Fruit fly (Drosophila melanogaster): ENCODE results near the gene Neto.

Neto gene

dm6 chrX:13444687-13445086, 1.0 kb upstream of the Neto start:
- no peak for TF ChIP-seq CG17801 (GFP tag; optimal IDR thresholded peaks at IDR 0.05; ENCODE audit: partially characterized antibody)

dm6 chrX:13447438-13447837, 1.7 kb downstream of the Neto start:
- TF ChIP-seq CG17801 (GFP tag; optimal IDR thresholded peaks at IDR 0.05; ENCODE audit: partially characterized antibody): no peak

dm6 chrX:13450754-13451153, 5.1 kb downstream of the Neto start:
- no peak for TF ChIP-seq CG17801 (GFP tag; optimal IDR thresholded peaks at IDR 0.05; ENCODE audit: partially characterized antibody)

dm6 chrX:13457563-13457962, 11.9 kb downstream of the Neto start, which contains the start of gene CG34324:
Gene CG34324 (minus strand): TSS chrX:13457663.
- no peak for TF ChIP-seq CG17801 (GFP tag; optimal IDR thresholded peaks at IDR 0.05; ENCODE audit: partially characterized antibody)

DNA sequence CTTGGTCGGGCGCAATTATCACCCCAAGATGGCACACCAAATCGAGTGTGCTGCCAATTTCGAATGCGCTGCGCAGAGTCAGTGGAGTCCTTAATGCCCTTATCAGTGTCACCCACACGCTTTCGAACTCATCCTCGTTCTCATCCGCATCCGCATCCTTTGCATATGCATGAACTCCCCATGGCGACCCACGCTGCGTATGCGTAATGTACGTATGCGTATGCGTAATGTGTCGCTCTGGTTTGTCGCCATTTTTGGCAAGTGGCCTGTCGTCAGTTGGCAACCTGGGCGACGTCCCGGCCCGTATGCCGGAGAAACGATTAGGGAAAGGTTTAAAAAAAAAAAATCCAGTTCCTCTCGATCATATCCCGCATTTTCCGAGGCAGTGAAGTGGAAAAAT, 33.3 kb downstream of the Neto start:
- no peak for TF ChIP-seq CG17801 (GFP tag; optimal IDR thresholded peaks at IDR 0.05; ENCODE audit: partially characterized antibody)

dm6 chrX:13527706-13528105, 82.0 kb downstream of the Neto start, which contains the start of gene CG15754:
Gene CG15754 (plus strand): TSS chrX:13528006.
- TF ChIP-seq CG17801 (GFP tag; optimal IDR thresholded peaks at IDR 0.05; ENCODE audit: partially characterized antibody): no peak

DNA sequence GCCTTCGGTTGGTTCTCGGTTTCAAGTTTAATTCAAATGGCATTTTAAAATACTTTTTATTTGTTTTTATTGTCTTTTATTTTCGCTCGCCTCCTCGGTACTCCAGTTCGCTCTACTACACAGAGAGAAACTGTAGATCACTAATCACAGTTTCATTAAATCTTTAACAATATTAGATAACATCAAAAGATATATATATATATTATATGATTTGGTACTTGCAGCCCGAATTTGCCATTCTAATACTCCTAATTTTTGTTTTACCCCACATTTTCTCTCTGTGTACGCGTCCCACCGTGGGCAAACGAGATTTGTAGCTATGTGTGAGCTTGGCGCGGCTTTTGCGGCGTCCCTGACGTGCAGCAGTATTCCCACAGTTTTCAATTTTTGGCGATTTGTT, 84.0 kb downstream of the Neto start:
- no peak for TF ChIP-seq CG17801 (GFP tag; optimal IDR thresholded peaks at IDR 0.05; ENCODE audit: partially characterized antibody)

DNA sequence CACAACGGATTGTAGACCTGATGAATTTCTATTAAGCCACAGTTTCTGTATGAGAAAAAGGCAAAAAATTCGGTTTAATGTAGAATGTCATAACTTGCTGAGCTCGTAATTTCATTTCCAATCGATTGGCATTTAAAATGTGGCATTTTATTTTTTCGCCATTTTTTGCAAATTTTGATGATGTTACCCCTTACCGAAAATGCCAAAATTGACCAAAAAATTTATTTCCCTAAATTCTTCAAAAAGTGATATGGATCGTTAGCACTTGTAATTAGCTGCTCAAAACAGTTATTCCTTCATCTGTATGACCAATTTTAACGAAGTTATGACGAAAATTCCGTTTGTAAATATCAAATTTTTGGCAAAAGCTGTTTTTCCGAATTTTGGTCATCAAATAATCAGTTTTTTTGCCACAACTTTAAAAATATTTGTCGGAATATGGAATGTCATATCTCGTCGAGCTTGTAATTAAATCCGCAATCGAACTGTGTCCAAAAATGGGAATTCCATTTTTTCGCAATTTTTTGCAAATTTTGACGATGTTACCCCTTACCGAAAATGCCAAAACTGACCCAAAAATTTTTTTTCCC, 84.6 kb downstream of the Neto start, which contains the start of gene CG44428:
CG44428 (minus strand) TSS at position 51 of the 590 bp plus-strand sequence.
- TF ChIP-seq CG17801 (GFP tag; optimal IDR thresholded peaks at IDR 0.05; ENCODE audit: partially characterized antibody): no peak

DNA sequence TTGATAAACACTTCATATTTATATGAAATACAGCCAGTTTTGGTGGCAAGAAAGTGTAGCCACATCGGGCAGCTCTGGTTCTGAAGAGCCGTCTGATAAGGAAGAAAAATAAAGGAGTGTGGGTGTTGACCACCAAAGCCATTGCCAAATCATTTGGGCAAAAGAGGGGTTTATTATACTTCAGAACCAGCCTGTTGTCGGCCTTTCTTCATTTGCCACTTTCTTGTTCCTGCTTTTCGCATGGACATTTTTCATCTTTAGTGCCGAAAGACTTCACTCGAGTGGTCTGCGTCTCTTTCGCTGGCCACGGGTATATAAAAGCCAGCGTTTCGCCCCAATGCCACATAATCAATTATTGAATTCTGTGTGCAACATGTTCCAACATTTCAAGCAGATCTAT, 88.4 kb downstream of the Neto start, which contains the start of gene CG15756:
CG15756 (plus strand) TSS at position 301 of the 400 bp plus-strand sequence.
- no peak for TF ChIP-seq CG17801 (GFP tag; optimal IDR thresholded peaks at IDR 0.05; ENCODE audit: partially characterized antibody)

DNA sequence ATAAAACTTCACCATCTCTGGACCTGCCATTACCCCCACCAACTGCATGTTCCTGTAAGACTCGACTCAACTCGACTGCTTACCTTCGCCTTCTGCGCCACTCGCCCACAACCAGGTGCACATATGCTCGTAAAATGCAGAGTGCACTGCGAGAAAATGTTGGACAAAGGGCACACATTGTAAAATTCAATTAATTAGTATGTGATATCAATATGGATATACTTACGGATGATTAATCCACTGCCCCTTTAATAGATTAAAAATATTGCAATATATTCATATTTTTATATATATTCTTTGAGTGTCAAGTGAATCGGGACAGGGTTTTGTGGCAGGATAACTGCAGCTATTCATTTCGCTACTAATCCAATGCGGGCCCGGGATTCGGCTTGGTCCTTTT, 91.1 kb downstream of the Neto start:
- no peak for TF ChIP-seq CG17801 (GFP tag; optimal IDR thresholded peaks at IDR 0.05; ENCODE audit: partially characterized antibody)

- TF ChIP-seq CG17801 (GFP tag; optimal IDR thresholded peaks at IDR 0.05; ENCODE audit: partially characterized antibody): no peak
Measured at dm6 chrX:13539448-13539847, 93.7 kb downstream of the Neto start.

DNA sequence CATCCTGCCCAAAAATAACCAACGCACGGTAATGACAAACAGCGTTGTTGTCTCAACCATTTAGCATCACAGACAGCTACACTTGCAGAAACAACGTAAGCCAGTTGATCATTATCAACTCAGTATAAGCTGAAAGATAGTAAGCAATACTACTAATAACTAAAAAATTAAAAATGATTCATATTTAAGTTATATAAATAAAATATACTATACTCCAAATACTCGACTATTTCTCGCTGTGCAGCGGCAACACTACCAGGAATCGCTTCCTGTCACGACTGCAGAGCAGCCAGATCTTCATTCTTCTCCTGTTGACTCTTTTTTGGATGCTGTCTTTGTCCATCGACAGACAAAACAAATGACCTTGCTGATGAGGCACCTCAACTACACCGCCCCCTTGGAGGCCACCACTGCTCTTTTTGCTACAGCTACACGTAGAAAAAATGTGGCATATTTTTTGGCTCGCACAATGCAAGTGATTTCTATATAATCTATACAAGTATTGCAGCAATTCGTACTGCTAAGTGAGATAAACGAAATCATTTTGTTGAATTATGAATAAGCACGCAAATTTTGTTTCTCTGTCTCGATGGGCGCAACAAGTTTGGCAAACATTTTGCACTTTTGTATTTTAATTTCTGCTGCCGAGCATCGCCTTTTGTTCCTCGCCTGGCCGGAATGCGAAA, 95.4 kb downstream of the Neto start:
- no peak for TF ChIP-seq CG17801 (GFP tag; optimal IDR thresholded peaks at IDR 0.05; ENCODE audit: partially characterized antibody)

DNA sequence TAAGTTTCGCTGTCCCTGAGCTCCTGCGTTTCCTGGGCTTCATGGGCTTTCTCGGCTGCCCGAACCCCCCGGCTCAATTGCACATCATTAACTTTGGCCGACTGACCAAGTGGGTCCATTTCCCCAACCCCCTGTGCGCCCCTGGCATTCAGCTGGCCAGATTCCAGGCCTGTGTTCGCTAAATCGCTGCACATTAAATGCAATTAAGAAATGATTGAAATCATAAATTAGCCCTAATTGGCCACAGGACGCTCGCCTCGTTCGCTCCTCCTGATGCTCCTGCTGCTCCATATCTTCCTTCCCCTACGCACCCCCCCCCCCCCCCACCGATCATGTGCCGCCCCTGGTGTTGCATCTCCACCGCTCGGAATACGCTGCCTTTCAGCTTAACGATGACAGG, 96.4 kb downstream of the Neto start:
- TF ChIP-seq CG17801 (GFP tag; optimal IDR thresholded peaks at IDR 0.05; ENCODE audit: partially characterized antibody): no peak

DNA sequence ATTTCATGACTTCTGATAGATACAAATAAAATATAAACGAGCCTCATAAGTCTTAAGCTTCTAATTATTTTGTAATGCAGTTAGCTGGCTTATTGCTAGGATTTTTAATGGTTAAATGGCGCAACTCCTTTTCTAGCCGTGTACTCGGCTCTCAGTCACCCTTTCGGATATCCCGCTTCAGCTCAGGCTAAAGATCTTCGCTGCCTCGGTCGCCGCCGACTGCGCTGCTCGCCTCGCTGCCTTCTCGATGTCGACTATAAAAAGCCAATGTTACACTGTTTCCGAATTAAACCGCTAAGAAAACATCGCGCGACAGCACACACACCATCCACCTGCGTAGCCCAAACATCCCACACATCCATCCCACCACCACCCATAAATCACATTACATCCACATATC, 97.6 kb downstream of the Neto start, which contains the start of gene Cpr12A:
Cpr12A (plus strand) TSS at position 301 of the 400 bp plus-strand sequence.
- TF ChIP-seq CG17801 (GFP tag; optimal IDR thresholded peaks at IDR 0.05; ENCODE audit: partially characterized antibody): no peak

dm6 chrX:13555700-13556099, 110.0 kb downstream of the Neto start, which contains the start of gene CG11816:
Gene CG11816 (minus strand): TSS chrX:13555800.
- no peak for TF ChIP-seq CG17801 (GFP tag; optimal IDR thresholded peaks at IDR 0.05; ENCODE audit: partially characterized antibody)

- TF ChIP-seq CG17801 (GFP tag; optimal IDR thresholded peaks at IDR 0.05; ENCODE audit: partially characterized antibody): no peak
Measured at dm6 chrX:13556172-13556571, 110.5 kb downstream of the Neto start, which contains the start of gene CG32631. Gene CG32631 (plus strand): TSS chrX:13556472.
